Fruit fly (Drosophila melanogaster) ovary, adult (tissue): ENCODE results near the gene sing.

Source experiments
- CG17801 ChIP-seq: fragments of 200-800 bp; optimal IDR thresholded peaks from 2 replicates; lab custom pipeline; 2019; ENCODE audit warnings: missing biosample characterization, mild to moderate bottlenecking, missing genetic modification characterization, moderate library complexity; ENCODE audit not compliant: partially characterized antibody

Gene sing

dm6 chrX:16701941-16702340, 22.8 kb downstream of the sing start, which contains the start of gene sphe:
Gene sphe, minus strand, starts transcription at chrX:16701972.
- no peak for TF ChIP-seq CG17801 (GFP tag; lab: Kevin White, UChicago)

- no peak for TF ChIP-seq CG17801 (GFP tag; lab: Kevin White, UChicago)
Measured at dm6 chrX:16703747-16704146, 24.6 kb downstream of the sing start, which contains the start of the genes CG9673 and CG4653. Gene CG9673, minus strand, starts transcription at chrX:16703884. Gene CG4653, plus strand, starts transcription at chrX:16704081.

DNA sequence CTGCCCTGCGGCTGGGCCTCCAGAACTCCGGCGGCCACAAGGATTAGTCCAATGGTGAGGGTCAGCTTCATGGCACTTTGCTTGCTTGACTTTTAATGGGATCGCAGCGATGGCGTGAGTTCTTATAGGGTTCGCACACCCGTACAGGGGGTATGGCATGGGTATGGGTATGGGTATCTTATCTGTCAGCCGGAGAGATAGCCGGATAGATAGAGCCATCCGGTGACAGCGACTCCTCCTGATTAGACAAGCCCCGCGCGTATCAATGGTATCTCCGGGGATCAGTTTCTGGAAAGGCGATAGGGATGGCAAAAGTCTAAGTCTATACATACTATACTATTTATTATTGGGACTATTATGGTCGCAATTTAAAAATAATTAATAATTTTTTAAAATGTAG, 27.7 kb downstream of the sing start, which contains the start of gene CG9672:
Gene CG9672 (minus strand): TSS at position 101 of the 400 bp plus-strand sequence.
- no peak for TF ChIP-seq CG17801 (GFP tag; lab: Kevin White, UChicago)

DNA sequence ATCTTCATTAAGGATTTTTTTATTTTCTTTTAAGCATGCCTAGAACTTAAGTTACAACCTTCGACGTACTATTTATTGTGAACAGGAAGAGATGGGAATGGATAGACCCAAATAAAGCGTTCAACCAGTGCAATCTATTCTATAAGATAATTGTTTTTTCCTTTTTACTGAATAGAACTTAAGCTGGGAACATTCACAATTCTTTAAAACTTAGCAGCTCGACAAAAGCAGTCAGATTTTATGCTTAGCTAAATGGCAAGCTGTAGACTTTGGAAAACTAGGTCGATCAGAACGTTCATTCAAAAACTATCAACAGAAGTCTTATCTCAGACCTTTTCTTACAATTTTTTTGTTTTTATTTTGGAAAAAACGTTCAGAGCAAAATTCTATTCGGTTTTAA, 31.9 kb downstream of the sing start, which contains the start of gene CG13008:
Gene CG13008 (plus strand): TSS at position 301 of the 400 bp plus-strand sequence.
- TF ChIP-seq CG17801 (GFP tag; lab: Kevin White, UChicago) = no peak

- TF ChIP-seq CG17801 (GFP tag; lab: Kevin White, UChicago) = no peak
Measured at dm6 chrX:16716649-16717048, 37.6 kb downstream of the sing start.

DNA sequence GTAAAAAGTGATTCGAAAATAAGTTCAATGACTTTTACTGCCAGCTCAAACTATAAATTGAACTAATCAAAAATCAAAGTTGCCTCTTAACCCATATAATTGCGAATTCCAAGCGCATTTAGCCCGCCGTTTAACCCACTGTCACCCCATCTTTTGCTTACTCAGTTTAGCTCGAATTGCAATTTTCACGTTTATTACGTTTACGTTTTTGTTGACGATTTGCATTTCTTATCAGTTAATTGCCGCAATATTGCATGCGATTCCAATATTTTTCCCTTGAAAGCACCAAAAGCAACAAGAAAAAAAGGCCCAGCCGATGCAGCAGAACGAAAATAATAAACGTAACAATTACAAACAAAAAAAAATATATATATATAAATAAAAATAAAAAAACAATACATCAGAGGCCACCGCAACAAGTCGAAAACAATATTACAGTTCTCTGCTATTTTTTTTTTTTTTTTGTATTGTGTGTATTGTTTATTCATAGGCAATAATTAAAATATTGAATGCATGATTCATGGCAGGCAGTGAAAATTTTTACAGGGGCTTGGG, 39.1 kb downstream of the sing start:
- peak; percentile 70 for TF ChIP-seq CG17801 (GFP tag; lab: Kevin White, UChicago)

- TF ChIP-seq CG17801 (GFP tag; lab: Kevin White, UChicago) = peak; percentile 9
Measured at dm6 chrX:16721168-16721567, 42.1 kb downstream of the sing start, which contains the start of the genes CG32572 and CG34325. Gene CG32572, plus strand, starts transcription at chrX:16721183. Gene CG34325, minus strand, starts transcription at chrX:16721411.

dm6 chrX:16723203-16724173, 44.4 kb downstream of the sing start:
- TF ChIP-seq CG17801 (GFP tag; lab: Kevin White, UChicago) = peak; percentile 38

DNA sequence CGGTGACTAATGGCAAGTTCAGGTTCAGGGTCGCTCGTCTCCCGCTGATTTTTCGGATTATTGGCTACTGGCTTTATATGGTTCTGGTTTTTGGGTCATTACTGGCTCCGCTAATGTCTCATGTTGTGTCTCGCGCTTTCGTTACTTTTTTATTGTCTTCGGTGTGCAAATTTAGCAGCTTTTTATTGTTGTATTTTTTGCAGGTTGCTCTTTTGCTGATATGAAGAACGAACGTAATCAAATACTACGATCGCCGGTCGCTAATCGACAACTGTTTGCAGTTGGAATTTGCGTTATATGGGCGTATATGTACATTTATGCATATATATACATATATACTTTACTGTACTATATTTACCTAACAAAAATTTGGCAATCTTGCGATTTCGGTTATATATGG, 45.4 kb downstream of the sing start:
- peak; percentile 20 for TF ChIP-seq CG17801 (GFP tag; lab: Kevin White, UChicago)

dm6 chrX:16730791-16731190, 51.7 kb downstream of the sing start, which contains the start of gene TwdlX:
Gene TwdlX, plus strand, starts transcription at chrX:16731091.
- no peak for TF ChIP-seq CG17801 (GFP tag; lab: Kevin White, UChicago)
